Worm (Caenorhabditis elegans) whole organism, L3 larva: ENCODE data around the gene F54E7.9.

Experiments used
- R02D3.7 ChIP-seq: fragments of 150-350 bp; optimal IDR thresholded peaks from 2 replicates; lab custom pipeline; 2014; ENCODE audit warnings: missing biosample characterization, missing genetic modification characterization
- ZK546.5 ChIP-seq: sonication (generic microtip); optimal IDR thresholded peaks from 2 replicates; lab custom pipeline; 2017; ENCODE audit warnings: missing biosample characterization, missing genetic modification characterization
- ama-1 ChIP-seq: fragments of 150-350 bp; optimal IDR thresholded peaks from 2 replicates; lab custom pipeline; 2018
- ceh-16 ChIP-seq: sonication (generic microtip); optimal IDR thresholded peaks from 2 replicates; lab custom pipeline; 2017; ENCODE audit warnings: missing biosample characterization, missing genetic modification characterization
- ceh-28 ChIP-seq: fragments of 150-350 bp; optimal IDR thresholded peaks from 2 replicates; lab custom pipeline; 2014; ENCODE audit warnings: missing biosample characterization, missing genetic modification reagents, missing genetic modification characterization
- ceh-82 ChIP-seq: fragments of 150-350 bp; optimal IDR thresholded peaks from 2 replicates; lab custom pipeline; 2014; ENCODE audit warnings: missing biosample characterization, missing genetic modification characterization
- ceh-9 ChIP-seq: sonication (generic microtip); optimal IDR thresholded peaks from 2 replicates; lab custom pipeline; 2018; ENCODE audit warnings: missing biosample characterization, missing genetic modification characterization
- daf-12 ChIP-seq: fragments of 150-350 bp; optimal IDR thresholded peaks from 2 replicates; lab custom pipeline; 2014; ENCODE audit warnings: missing biosample characterization, missing genetic modification reagents, missing genetic modification characterization
- egl-27 ChIP-seq: sonication (generic microtip); optimal IDR thresholded peaks from 4 replicates; lab custom pipeline; 2017; ENCODE audit warnings: missing biosample characterization, missing genetic modification reagents, missing genetic modification characterization
- egl-5 ChIP-seq: fragments of 150-350 bp; optimal IDR thresholded peaks from 2 replicates; lab custom pipeline; 2017; ENCODE audit warnings: missing biosample characterization, missing genetic modification reagents, missing genetic modification characterization, inconsistent platforms
- elt-2 ChIP-seq: sonication (generic microtip); optimal IDR thresholded peaks from 2 replicates; lab custom pipeline; 2016; ENCODE audit warnings: missing genetic modification reagents, mild to moderate bottlenecking, missing genetic modification characterization, missing compliant biosample characterization
- elt-3 ChIP-seq, 3 experiments: fragments of 150-350 bp in 1 of 3; sonication (generic microtip) in 2 of 3; optimal IDR thresholded peaks; 2 replicates in 2 of 3; 4 replicates in 1 of 3; lab custom pipeline; 2014 to 2017; ENCODE audit warnings: missing biosample characterization in 3 of 3, missing genetic modification characterization in 3 of 3
- eor-1 ChIP-seq, 2 experiments: fragments of 150-350 bp; optimal IDR thresholded peaks; 2 replicates each; lab custom pipeline; 2014 to 2018; ENCODE audit warnings: missing biosample characterization in 2 of 2, missing genetic modification characterization in 2 of 2
- fkh-10 ChIP-seq: sonication (generic microtip); optimal IDR thresholded peaks from 2 replicates; lab custom pipeline; 2017; ENCODE audit warnings: missing biosample characterization, missing genetic modification reagents, missing genetic modification characterization
- fos-1 ChIP-seq: fragments of 150-350 bp; optimal IDR thresholded peaks from 2 replicates; lab custom pipeline; 2014; ENCODE audit warnings: missing biosample characterization, missing genetic modification characterization
- jun-1 ChIP-seq: fragments of 150-350 bp; optimal IDR thresholded peaks from 2 replicates; lab custom pipeline; 2014; ENCODE audit warnings: missing biosample characterization, missing genetic modification reagents, missing genetic modification characterization
- lin-15B ChIP-seq: fragments of 150-350 bp; optimal IDR thresholded peaks from 2 replicates; lab custom pipeline; 2014; ENCODE audit warnings: missing biosample characterization, missing genetic modification characterization
- lin-39 ChIP-seq: fragments of 150-350 bp; optimal IDR thresholded peaks from 2 replicates; lab custom pipeline; 2018; ENCODE audit warnings: missing biosample characterization, missing genetic modification reagents, missing genetic modification characterization
- lsy-12 ChIP-seq: sonication (generic microtip); optimal IDR thresholded peaks from 2 replicates; lab custom pipeline; 2016; ENCODE audit warnings: mild to moderate bottlenecking, missing genetic modification characterization, missing compliant biosample characterization
- mdl-1 ChIP-seq: fragments of 150-350 bp; optimal IDR thresholded peaks from 2 replicates; lab custom pipeline; 2014; ENCODE audit warnings: missing biosample characterization, missing genetic modification characterization
- mml-1 ChIP-seq: fragments of 150-350 bp; sonication (generic microtip); optimal IDR thresholded peaks from 3 replicates; lab custom pipeline; 2014; ENCODE audit warnings: missing biosample characterization, missing genetic modification characterization
- nhr-11 ChIP-seq: fragments of 150-350 bp; optimal IDR thresholded peaks from 2 replicates; lab custom pipeline; 2014; ENCODE audit warnings: missing biosample characterization, missing genetic modification characterization
- nhr-12 ChIP-seq: fragments of 150-350 bp; optimal IDR thresholded peaks from 2 replicates; lab custom pipeline; 2014; ENCODE audit warnings: missing biosample characterization, missing genetic modification characterization
- nhr-23 ChIP-seq: fragments of 150-350 bp; optimal IDR thresholded peaks from 2 replicates; lab custom pipeline; 2014; ENCODE audit warnings: missing biosample characterization, missing genetic modification reagents, missing genetic modification characterization
- nhr-237 ChIP-seq: fragments of 150-350 bp; optimal IDR thresholded peaks from 2 replicates; lab custom pipeline; 2014; ENCODE audit warnings: missing biosample characterization, missing genetic modification characterization
- nhr-25 ChIP-seq: sonication (generic microtip); optimal IDR thresholded peaks from 2 replicates; lab custom pipeline; 2017; ENCODE audit warnings: missing biosample characterization, missing genetic modification characterization
- nhr-28 ChIP-seq: fragments of 150-350 bp; optimal IDR thresholded peaks from 2 replicates; lab custom pipeline; 2014; ENCODE audit warnings: missing biosample characterization, missing genetic modification characterization
- nhr-43 ChIP-seq: sonication (generic microtip); optimal IDR thresholded peaks from 2 replicates; lab custom pipeline; 2016; ENCODE audit warnings: mild to moderate bottlenecking, missing genetic modification characterization, missing compliant biosample characterization; ENCODE audit not compliant: poor library complexity, severe bottlenecking
- nhr-67 ChIP-seq: fragments of 150-350 bp; optimal IDR thresholded peaks from 2 replicates; lab custom pipeline; 2014; ENCODE audit warnings: missing biosample characterization, missing genetic modification characterization
- nhr-76 ChIP-seq: fragments of 150-350 bp; sonication (generic microtip); optimal IDR thresholded peaks from 5 replicates; lab custom pipeline; 2014; ENCODE audit warnings: missing biosample characterization, missing genetic modification characterization
- nhr-77 ChIP-seq: fragments of 150-350 bp; optimal IDR thresholded peaks from 2 replicates; lab custom pipeline; 2014; ENCODE audit warnings: missing biosample characterization, missing genetic modification characterization
- pha-4 ChIP-seq: fragments of 150-350 bp; optimal IDR thresholded peaks from 2 replicates; lab custom pipeline; 2014; ENCODE audit warnings: missing biosample characterization, missing genetic modification reagents, missing genetic modification characterization
- pqm-1 ChIP-seq: fragments of 150-350 bp; optimal IDR thresholded peaks from 2 replicates; lab custom pipeline; 2017; ENCODE audit warnings: missing biosample characterization, missing genetic modification characterization, inconsistent platforms
- skn-1 ChIP-seq: fragments of 150-350 bp; optimal IDR thresholded peaks from 2 replicates; lab custom pipeline; 2014; ENCODE audit warnings: missing biosample characterization, missing genetic modification characterization
- tbx-2 ChIP-seq: sonication (generic microtip); optimal IDR thresholded peaks from 2 replicates; lab custom pipeline; 2016; ENCODE audit warnings: mild to moderate bottlenecking, missing genetic modification characterization, missing compliant biosample characterization
- unc-39 ChIP-seq: sonication (generic microtip); optimal IDR thresholded peaks from 4 replicates; lab custom pipeline; 2017; ENCODE audit warnings: missing biosample characterization, missing genetic modification characterization
- unc-62 ChIP-seq: fragments of 150-350 bp; sonication (generic microtip); optimal IDR thresholded peaks from 4 replicates; lab custom pipeline; 2014; ENCODE audit warnings: missing biosample characterization, missing genetic modification reagents, missing genetic modification characterization
- zag-1 ChIP-seq: fragments of 150-350 bp; optimal IDR thresholded peaks from 2 replicates; lab custom pipeline; 2014; ENCODE audit warnings: missing biosample characterization, missing genetic modification characterization
- ztf-11 ChIP-seq: fragments of 150-350 bp; optimal IDR thresholded peaks from 2 replicates; lab custom pipeline; 2014; ENCODE audit warnings: missing biosample characterization, missing genetic modification characterization
- ztf-4 ChIP-seq: fragments of 150-350 bp; optimal IDR thresholded peaks from 2 replicates; lab custom pipeline; 2014; ENCODE audit warnings: missing biosample characterization, missing genetic modification characterization

Gene F54E7.9

DNA sequence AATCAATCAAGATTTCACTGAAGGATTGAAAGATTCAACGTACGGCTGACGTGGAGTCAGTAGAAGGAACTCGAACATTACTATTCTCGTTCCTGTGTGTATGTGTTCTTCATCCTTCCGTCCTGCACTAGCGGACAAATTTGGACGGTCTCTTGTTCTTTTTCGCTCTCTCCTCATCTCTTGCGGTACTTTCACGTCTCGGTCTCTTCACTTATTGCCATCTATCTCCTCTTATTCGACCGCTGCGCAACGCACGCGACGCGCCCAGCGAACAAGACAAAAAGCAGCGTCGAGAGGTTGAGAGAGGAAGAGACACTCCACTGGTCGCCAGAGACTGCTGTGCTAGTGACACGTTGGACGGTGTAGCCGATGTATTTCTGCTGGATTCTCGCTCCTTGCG is 37.8 kb upstream of the F54E7.9 start (continued):
- TF ChIP-seq jun-1 (tag; lab: Kevin White, UChicago) = peak; percentile 78
- no peak for TF ChIP-seq ztf-11 (tag; lab: Kevin White, UChicago)
- TF ChIP-seq nhr-77 (tag; lab: Kevin White, UChicago) = no peak
- TF ChIP-seq mdl-1 = peak; percentile 32
- peak; percentile 65 for TF ChIP-seq ceh-28 (tag; lab: Kevin White, UChicago)
- TF ChIP-seq eor-1 (tag; optimal IDR thresholded peaks at IDR 0.05; lab: Kevin White, UChicago) = no peak
- no peak for TF ChIP-seq nhr-237 (tag; lab: Kevin White, UChicago)
- no peak for TF ChIP-seq ceh-9 (tag; lab: Kevin White, UChicago)
- no peak for TF ChIP-seq tbx-2
- TF ChIP-seq pqm-1 (tag; lab: Kevin White, UChicago) = no peak
- TF ChIP-seq nhr-12 = no peak
- TF ChIP-seq nhr-67 (tag; lab: Kevin White, UChicago) = no peak
- no peak for TF ChIP-seq nhr-43 (tag; lab: Kevin White, UChicago)
- TF ChIP-seq ztf-4 = no peak
- TF ChIP-seq lin-15B = peak; percentile 70
- no peak for TF ChIP-seq nhr-76 (tag; lab: Kevin White, UChicago)

DNA sequence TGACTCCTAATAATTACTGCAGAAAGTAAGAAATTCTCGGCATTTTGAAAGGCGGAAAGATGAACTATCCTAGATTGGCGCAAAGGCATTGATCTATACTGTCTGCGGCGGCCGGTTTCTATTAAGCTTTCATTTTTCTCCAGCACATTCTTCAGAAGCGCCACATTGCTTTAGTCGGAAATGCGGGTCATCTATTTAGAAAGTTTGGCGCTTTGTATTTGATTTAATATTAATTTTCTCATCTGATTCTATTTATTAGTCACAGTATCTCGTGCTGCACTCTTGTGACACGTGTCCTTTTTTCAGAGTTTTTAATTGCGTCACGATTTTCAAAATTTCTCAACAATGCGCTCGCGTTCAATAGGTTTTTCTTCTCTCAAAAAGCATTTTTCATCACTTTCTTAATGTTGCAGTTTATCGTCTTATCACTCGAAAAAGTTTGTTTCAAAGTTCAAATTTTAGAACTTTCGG is 37.3 kb upstream of the F54E7.9 start:
- TF ChIP-seq unc-39 (tag; lab: Kevin White, UChicago) (no peak), ceh-82 (tag; lab: Kevin White, UChicago) (no peak), nhr-25 (no peak), lin-15B (no peak), eor-1 (tag; optimal IDR thresholded peaks at IDR 0.05; lab: Kevin White, UChicago) (no peak), nhr-77 (tag; lab: Kevin White, UChicago) (no peak), tbx-2 (no peak), mdl-1 (no peak), nhr-43 (tag; lab: Kevin White, UChicago) (peak; percentile 76), elt-3 (tag; optimal IDR thresholded peaks at IDR 0.05; lab: Kevin White, UChicago) (no peak), zag-1 (no peak), nhr-23 (no peak), egl-5 (tag; lab: Kevin White, UChicago) (no peak), ztf-11 (tag; lab: Kevin White, UChicago) (no peak), lsy-12 (tag; lab: Kevin White, UChicago) (no peak), lin-39 (tag; lab: Kevin White, UChicago) (no peak), ZK546.5 (tag; lab: Kevin White, UChicago) (no peak), unc-62 (GFP tag; lab: Kevin White, UChicago) (no peak), ztf-4 (peak; percentile 55), egl-27 (tag; lab: Kevin White, UChicago) (no peak), nhr-28 (tag; lab: Kevin White, UChicago) (no peak), nhr-67 (tag; lab: Kevin White, UChicago) (no peak), daf-12 (tag; lab: Kevin White, UChicago) (no peak), nhr-11 (no peak), skn-1 (no peak), ceh-28 (tag; lab: Kevin White, UChicago) (no peak), ama-1 (peak; percentile 59)

- no peak for TF ChIP-seq ceh-16 (tag; lab: Kevin White, UChicago)
- TF ChIP-seq elt-2 = peak; percentile 17
- TF ChIP-seq nhr-23 = no peak
- TF ChIP-seq nhr-77 (tag; lab: Kevin White, UChicago) = peak; percentile 54
Observed at ce11 chrIII:5714230-5714983, 36.7 kb upstream of the F54E7.9 start, which contains the start of gene arf-1. Gene arf-1, plus strand, starts transcription at chrIII:5714886.

DNA sequence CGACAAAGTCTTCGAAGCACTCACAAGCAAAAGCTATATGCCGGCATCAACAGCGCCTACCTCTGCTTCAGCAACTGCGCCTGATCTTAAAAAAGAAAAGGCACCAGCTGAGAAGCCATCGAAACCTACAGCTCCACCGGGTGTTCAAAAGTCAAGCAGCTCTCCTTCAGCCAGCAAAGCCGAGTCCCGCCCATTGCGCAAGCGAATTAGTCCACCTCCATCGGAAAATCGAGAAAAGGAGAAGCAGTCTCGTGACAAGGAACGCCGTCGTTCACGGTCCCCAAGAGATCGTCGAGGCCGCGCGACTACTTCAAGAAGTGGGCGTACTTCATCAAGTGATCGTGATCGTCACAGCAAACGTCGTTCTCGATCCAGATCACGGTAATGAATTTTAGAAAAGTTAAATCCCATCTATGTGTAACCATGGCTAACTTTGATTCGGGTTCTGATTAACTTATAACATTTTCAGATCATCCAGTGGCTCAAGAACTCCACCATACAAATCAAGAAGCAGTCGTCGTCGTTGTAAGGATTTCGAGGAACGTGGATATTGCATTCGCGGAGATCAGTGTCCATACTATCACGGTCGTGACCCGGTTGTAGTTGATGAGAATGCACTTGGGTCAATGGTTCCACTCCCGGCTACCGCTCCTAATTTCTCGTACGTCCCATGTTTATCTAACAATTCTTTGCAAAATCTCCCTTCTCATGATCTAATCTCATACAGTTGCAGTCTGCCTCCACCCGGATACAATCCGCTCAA is 34.4 kb upstream of the F54E7.9 start:
- TF ChIP-seq tbx-2 (no peak), fos-1 (tag; lab: Kevin White, UChicago) (no peak), egl-5 (tag; lab: Kevin White, UChicago) (no peak), ama-1 (no peak), ceh-16 (tag; lab: Kevin White, UChicago) (no peak), nhr-11 (no peak), ztf-4 (no peak), daf-12 (tag; lab: Kevin White, UChicago) (no peak), zag-1 (no peak), R02D3.7 (no peak), fkh-10 (GFP tag; lab: Kevin White, UChicago) (no peak), nhr-12 (no peak), mml-1 (tag; lab: Kevin White, UChicago) (no peak), pha-4 (no peak), elt-2 (no peak), ztf-11 (tag; lab: Kevin White, UChicago) (no peak), ceh-9 (tag; lab: Kevin White, UChicago) (no peak)
- TF ChIP-seq, all 47 proteins: peak for 0
